Fruit fly (Drosophila melanogaster) whole organism, larva: ENCODE measurements around the gene DIP-epsilon.

Source experiments
- noc ChIP-seq: fragments of 200-800 bp; sonication (Bioruptor generic); optimal IDR thresholded peaks from 3 replicates; lab custom pipeline; 2019; ENCODE audit warnings: missing biosample characterization, mild to moderate bottlenecking, missing genetic modification characterization, moderate library complexity

Gene DIP-epsilon

DNA sequence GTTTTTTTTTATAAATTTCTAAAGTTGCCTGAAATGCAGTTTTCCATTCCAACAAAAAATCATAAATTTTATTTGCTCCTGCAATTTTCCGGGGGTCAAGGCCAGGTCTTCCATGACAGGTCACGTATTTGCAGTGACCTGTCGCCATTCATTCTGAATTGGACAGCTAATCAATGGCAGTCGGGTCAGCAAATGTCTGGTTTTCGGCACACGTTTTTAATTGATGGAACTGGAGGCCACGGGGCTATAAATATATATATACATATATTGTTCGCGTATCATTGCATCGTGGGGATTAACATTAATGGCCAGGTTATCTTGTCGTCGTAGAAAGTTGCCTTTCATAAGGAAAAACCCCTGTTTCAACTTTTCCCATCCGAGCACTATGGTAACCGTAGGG lies 24.1 kb downstream of the DIP-epsilon start:
- no peak for TF ChIP-seq noc (tag; lab: Kevin White, UChicago)

DNA sequence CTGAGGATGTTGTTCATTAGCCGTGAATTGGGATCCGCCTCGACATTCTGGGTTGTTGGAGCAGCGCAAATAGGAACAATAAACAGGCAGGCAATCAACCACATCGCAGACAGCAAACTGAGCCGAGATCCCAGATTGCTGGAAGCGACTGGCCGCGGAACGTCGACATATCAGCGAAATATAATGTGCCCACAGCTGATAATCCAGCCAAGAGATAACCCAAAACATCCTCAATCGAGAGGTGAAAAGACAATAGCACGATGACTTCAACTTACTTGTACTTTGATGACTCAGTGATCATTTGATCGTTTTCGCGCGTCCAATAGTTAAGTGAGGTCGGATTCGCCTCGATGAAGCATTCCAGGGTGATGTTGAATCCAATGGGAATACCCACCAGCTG lies 25.7 kb downstream of the DIP-epsilon start, which contains the start of gene Nepl6:
Nepl6 (minus strand) TSS at position 104 of the 400 bp plus-strand sequence.
- TF ChIP-seq noc (tag; lab: Kevin White, UChicago): no peak

DNA sequence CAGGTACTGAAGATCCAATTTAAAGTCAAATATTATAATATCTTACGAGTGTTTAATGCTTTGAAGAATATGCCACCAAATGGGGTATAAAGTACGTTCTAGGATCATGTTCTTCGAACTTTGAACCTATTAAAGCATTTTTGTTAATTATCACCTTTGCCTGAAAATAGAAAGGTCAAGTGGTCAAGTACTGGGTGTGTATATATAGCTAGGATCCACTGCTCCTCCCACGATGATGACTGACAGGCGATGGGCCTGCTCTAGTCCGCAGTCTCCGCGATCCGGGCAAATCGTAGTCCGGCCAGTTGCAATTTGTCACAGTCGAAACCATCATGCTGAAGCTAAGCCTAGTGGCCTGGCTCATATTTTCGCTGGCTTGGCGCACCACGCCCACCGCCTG lies 30.2 kb downstream of the DIP-epsilon start, which contains the start of gene Nepl5:
Nepl5 (plus strand) TSS at position 301 of the 400 bp plus-strand sequence.
- TF ChIP-seq noc (tag; lab: Kevin White, UChicago): no peak

DNA sequence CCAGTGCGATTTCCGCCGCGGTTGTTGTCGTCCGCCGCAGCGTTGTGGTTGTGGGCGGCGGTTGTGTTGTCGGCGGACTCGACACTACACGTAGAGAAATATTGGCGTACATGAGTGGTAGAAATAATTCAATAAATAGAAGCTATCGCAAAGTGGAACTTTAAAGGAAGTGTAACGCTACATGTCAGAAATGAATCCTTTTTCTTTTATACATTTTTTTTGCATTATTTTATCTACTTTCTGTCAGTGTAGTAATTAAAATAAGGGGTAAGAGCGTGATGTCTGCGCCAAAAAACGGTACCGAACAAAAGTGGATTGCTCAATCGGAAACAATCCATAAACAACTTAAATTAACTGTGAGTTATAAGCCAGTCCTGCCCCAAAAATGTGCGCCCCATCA lies 31.9 kb downstream of the DIP-epsilon start:
- TF ChIP-seq noc (tag; lab: Kevin White, UChicago): no peak

DNA sequence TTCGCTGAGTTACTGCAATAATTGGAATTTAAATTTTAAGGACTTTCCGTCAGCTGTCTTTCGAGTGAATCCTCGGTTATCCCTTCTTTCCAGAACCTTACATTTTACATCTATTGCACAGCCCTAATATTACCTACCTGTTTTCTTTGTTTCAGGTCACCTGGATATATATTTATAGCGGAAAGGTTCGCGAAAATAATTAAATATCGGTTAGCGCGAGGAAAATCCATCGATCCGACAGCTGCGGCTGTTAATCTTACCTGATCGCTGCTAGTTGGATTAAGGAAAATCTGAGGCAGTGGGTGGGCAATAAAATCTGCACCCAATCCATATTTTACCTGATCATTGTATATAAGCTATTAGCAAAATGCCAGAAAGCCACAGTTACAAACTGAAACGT lies 38.0 kb downstream of the DIP-epsilon start:
- no peak for TF ChIP-seq noc (tag; lab: Kevin White, UChicago)

DNA sequence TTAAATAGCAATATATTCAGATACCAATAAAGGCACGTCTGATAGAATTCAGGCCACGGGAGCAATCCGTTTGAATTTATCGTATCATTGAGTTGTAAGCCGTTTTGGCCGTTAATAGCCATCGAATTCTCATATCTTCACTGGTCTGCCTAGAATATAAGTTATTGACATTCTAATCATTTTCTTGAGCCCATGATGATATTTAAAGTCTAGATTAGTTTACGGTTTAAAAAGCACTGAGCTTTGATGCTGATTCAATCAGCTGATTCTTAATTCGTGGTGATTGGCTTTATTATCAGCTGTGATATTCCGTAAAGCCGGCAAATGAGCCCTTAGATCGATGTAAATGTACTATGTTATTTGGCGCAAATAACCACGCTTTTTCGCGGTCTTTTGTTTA lies 39.0 kb downstream of the DIP-epsilon start, which contains the start of gene slam:
slam (plus strand) TSS at position 301 of the 400 bp plus-strand sequence.
- TF ChIP-seq noc (tag; lab: Kevin White, UChicago): no peak

DNA sequence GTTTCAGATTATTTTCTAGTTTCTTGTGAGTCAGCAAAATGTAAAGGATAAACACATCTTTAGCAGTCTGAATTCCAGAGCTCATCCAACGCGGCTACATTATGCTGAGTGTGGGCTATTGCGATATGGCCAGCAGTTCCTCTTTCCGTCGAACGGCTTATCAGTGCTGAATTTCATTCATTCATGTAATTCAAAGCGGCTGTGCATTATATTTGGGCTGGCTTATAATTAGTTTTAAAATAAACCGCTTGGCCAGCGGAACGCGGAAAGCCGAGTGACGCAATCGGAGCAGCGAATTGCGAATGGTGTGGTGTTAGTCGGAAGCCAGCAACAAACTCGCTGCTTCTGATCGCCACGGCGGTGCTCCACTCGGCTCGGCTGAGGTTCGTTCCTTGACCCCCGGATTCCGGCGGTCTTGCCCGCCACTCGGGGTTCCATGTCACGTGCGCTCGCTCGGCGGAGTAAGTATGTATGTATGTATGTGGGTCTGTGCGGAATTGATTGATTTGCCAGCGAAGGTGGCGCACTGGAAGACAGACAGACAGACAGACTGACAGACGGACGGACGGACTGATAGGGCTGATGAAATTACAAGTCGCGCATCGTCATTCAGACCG lies 40.0 kb downstream of the DIP-epsilon start:
- TF ChIP-seq noc (tag; lab: Kevin White, UChicago): no peak

DNA sequence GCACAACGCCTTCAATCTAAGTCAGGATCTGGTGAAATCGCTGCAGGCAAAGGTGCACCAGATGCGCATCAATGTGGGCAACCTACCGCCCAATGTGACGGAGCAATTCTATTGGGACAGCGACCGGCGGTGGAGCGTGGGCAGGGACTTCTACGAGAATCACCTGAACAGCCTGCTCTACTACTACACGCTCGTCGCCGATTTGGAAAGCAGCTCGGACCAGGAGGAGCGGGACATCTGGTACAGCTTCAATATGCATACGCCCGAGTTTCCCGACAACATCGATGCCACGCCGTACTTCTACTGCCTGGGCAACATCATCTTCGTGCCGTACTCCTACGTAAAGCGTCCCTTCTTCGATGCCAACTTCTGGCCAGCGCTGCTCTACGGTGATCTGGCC lies 41.8 kb downstream of the DIP-epsilon start:
- no peak for TF ChIP-seq noc (tag; lab: Kevin White, UChicago)

DNA sequence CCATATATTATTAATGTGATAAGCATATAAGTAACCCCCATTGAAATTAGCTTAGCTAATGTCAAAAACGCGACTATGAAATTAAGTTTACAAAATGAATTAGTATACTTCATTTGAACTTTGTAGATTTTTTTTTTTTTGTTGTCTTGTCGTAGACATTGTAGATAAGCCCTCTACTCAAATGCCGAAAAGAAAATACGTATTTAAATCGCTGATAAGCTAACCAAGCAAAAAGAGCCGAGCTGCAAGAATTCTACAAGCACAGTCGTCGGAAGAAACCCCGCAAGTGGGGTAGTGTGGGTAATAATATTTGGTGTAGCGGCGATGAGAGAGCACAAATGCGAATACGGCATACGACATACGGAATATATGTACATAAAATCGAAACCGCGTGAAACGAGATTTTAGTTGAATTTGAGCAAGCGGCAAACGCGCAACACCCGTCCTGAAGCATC lies 43.6 kb downstream of the DIP-epsilon start, which contains the start of gene Nepl4:
Nepl4 (plus strand) TSS at position 405 of the 455 bp plus-strand sequence.
- TF ChIP-seq noc (tag; lab: Kevin White, UChicago): peak; percentile 82

DNA sequence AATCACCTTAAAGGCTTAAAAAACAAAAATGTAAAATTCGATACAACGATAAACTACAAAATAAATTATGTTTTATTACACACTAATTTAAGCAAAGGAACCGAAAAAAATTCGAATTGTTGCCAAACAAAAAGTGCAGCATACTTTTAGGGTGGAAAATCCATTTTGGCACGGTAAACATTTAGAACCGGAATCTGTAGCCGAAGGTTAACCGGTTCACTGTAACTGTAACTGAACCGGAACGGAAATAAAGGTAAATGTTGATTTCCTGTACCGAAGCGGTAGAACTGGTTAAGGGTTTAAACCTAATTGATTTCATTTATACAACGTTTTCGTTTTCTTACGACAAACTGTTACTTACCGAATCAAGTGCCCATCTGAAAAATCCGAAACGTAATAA lies 44.2 kb downstream of the DIP-epsilon start:
- TF ChIP-seq noc (tag; lab: Kevin White, UChicago): no peak

DNA sequence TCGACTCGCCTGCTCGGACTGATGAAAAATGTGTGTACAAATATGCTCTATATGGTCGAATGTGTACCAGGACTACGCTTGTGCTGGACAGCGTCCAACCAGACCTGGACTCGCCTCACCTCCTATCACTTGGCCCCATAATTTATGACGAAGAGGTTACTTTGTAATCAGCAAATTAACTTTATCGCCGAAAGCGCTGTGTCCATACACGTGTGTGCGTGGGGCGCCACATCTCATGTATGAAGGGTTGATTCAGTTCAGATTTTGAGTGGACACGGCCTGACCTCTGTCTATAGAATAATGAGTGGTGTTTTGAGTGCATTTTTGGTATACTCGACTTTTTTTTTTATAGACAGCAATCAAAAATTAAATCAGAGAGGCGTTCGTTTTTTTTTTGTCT lies 51.1 kb downstream of the DIP-epsilon start:
- no peak for TF ChIP-seq noc (tag; lab: Kevin White, UChicago)

DNA sequence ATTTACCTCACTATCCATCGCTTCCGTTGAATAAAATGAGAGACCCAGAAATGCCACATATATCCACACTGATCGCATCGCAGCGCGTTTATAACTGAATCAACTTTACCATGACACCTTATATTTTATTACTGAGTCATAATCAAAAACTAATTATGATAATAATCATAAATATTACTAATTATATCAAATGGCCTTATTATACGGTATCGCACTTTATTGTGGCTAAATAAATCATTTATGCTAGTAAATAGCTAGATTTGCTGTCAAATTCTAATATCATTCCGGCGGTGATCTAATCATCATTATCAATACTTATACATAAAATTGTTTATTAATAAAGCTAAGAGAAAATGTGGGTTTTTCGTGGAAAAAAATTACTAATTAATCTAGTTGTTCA lies 52.9 kb downstream of the DIP-epsilon start, which contains the start of gene CG9500:
CG9500 (minus strand) TSS at position 101 of the 400 bp plus-strand sequence.
- no peak for TF ChIP-seq noc (tag; lab: Kevin White, UChicago)

DNA sequence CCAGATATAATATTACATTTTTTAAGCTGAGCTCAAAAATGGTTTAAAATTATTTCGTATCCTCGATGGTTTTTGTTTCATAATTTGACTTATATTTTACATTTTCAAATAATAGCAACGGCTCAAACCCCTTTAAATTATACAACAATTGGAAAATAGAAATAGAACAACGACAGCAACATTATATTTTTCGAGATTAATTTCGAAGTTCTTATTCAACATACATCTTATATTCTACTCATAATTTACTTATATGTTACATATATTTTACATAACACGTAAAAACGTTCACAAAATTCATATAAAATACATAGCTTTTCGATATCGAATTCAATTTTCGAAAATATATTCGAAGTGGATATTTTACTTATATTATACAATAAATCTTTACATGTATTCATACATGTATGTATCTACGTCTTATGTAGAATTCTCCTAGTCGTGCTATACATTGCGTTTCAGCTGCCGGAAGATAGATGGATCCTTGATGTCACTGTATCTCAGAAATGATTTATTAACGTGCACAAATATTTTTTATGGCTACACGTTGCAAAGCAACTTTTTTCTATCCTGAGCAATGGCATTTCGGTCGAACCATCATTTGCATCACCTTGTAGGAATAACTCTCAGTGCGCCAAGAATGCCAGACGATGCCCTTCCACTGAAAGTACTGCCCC lies 54.3 kb downstream of the DIP-epsilon start:
- no peak for TF ChIP-seq noc (tag; lab: Kevin White, UChicago)

DNA sequence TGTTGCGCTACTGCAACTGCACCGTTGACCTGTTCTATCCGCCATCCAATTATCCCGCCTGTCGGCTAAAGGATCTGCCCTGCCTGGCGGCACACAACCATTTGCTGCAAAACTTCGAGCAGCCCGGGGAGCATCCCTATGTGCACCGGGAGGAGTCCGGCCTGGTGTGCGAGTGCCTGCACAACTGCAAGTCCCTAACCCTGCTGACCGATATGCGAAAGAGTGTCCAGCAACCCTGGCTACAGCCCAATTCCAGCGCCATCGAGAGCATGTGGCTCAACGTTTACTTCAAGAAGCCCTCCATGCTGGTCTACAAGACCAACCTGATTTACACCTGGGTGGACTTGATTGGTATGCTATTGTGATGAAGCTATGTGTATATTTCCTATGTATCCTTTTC lies 55.0 kb downstream of the DIP-epsilon start:
- TF ChIP-seq noc (tag; lab: Kevin White, UChicago): no peak

DNA sequence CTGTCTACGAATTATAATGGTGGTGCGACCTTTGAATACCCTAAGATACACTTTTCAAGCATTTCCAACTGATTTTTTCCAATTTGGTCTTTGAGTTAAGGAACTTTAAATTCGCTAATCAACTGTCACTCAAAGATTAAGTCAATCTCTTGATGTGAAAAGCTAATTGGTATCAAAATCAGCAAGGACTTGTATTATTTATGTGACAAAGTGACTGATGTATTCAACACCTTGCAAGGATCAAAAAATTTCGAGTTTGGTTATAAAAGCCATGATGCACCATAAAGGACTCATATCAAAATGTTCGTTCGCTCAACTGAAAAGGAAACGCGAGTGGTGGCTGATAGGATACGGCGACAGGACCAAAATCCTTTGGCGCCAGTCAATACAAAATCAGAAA lies 56.5 kb downstream of the DIP-epsilon start, which contains the start of gene ppk14:
ppk14 (plus strand) TSS at position 301 of the 400 bp plus-strand sequence.
- TF ChIP-seq noc (tag; lab: Kevin White, UChicago): no peak

DNA sequence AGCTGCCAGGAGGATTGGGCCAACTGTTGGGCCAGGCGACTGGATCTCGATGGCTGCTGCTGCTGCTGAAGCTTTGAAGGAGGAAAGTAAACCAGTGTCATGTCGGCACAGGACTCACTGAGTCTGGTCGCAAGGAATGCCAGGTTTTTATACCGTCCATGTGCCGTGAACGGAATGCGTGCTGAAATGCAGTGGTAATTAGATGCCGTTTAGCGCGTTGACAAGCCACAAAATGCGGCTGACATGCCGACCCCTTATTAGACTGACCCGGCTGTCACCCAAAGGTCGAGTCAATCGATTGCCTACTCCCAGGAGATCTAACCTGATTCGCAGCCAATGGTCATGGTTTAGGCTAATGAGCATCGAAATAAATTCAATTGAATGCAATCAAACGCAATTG lies 56.9 kb downstream of the DIP-epsilon start, which contains the start of gene ppk7:
ppk7 (minus strand) TSS at position 101 of the 400 bp plus-strand sequence.
- no peak for TF ChIP-seq noc (tag; lab: Kevin White, UChicago)
